Worm (Caenorhabditis elegans) whole organism, early embryonic: ENCODE data around the gene srsx-36.

Source experiments
- F13C5.2 ChIP-seq: sonication (generic microtip); optimal IDR thresholded peaks from 2 replicates; lab custom pipeline; 2017; ENCODE audit warnings: mild to moderate bottlenecking, missing genetic modification characterization, inconsistent platforms, missing compliant biosample characterization
- aly-1 ChIP-seq: sonication (generic microtip); optimal IDR thresholded peaks from 2 replicates; lab custom pipeline; 2016; ENCODE audit warnings: missing genetic modification characterization, missing compliant biosample characterization
- ama-1 ChIP-seq: fragments of 150-350 bp; optimal IDR thresholded peaks from 2 replicates; lab custom pipeline; 2014
- ets-7 ChIP-seq: sonication (generic microtip); optimal IDR thresholded peaks from 2 replicates; lab custom pipeline; 2016; ENCODE audit warnings: missing genotype, missing genetic modification characterization, missing compliant biosample characterization
- flt-1 ChIP-seq: fragments of 200-800 bp; sonication (Bioruptor generic); IDR thresholded peaks from 2 replicates; pipeline ENCODE4 v1.3.6; 2022; ENCODE audit warnings: missing genetic modification characterization, missing compliant biosample characterization
- hmbx-1 ChIP-seq: sonication (generic microtip); optimal IDR thresholded peaks from 2 replicates; lab custom pipeline; 2016; ENCODE audit warnings: mild to moderate bottlenecking, missing genetic modification characterization, missing compliant biosample characterization
- hmg-4 ChIP-seq: fragments of 200-800 bp; sonication (Bioruptor generic); optimal IDR thresholded peaks from 2 replicates; lab custom pipeline; 2018; ENCODE audit warnings: mild to moderate bottlenecking, missing genetic modification characterization, missing compliant biosample characterization
- hnd-1 ChIP-seq: sonication (generic microtip); optimal IDR thresholded peaks from 2 replicates; lab custom pipeline; 2016; ENCODE audit warnings: missing genetic modification characterization, missing compliant biosample characterization
- pes-1 ChIP-seq: fragments of 200-800 bp; sonication (Bioruptor generic); IDR thresholded peaks from 2 replicates; pipeline ENCODE4 v1.3.6; 2022; ENCODE audit warnings: missing genetic modification reagents, missing genetic modification characterization, missing compliant biosample characterization
- scrt-1 ChIP-seq: fragments of 200-800 bp; sonication (Bioruptor generic); IDR thresholded peaks from 2 replicates; pipeline ENCODE4 v1.3.6; 2022; ENCODE audit warnings: missing genetic modification characterization, missing compliant biosample characterization
- sea-1 ChIP-seq: fragments of 200-800 bp; sonication (Bioruptor generic); conservative IDR thresholded peaks from 2 replicates; pipeline ENCODE4 v1.3.6; 2022; ENCODE audit warnings: missing genetic modification characterization, missing compliant biosample characterization
- tbx-11 ChIP-seq: fragments of 200-800 bp; sonication (Bioruptor generic); IDR thresholded peaks from 2 replicates; pipeline ENCODE4 v1.3.6; 2022; ENCODE audit warnings: missing genetic modification characterization, missing compliant biosample characterization
- tbx-37 ChIP-seq: fragments of 200-800 bp; sonication (Bioruptor generic); conservative IDR thresholded peaks from 2 replicates; pipeline ENCODE4 v1.3.6; 2022; ENCODE audit warnings: missing genetic modification reagents, missing genetic modification characterization, missing compliant biosample characterization
- tra-4 ChIP-seq: sonication (generic microtip); optimal IDR thresholded peaks from 2 replicates; lab custom pipeline; 2017; ENCODE audit warnings: missing genetic modification characterization, missing compliant biosample characterization

ce11 chrV:15858292-15858691 is 48.8 kb upstream of the srsx-36 start, which contains the start of gene srh-148:
- TF ChIP-seq ama-1: no peak
- no peak for TF ChIP-seq pes-1 (GFP tag; lab: Robert Waterston, UW)
- TF ChIP-seq scrt-1: no peak
- TF ChIP-seq flt-1 (GFP tag; lab: Robert Waterston, UW): no peak
- TF ChIP-seq aly-1 (tag; lab: Kevin White, UChicago): no peak
- no peak for TF ChIP-seq tbx-37 (GFP tag; lab: Robert Waterston, UW)
- TF ChIP-seq tbx-11 (GFP tag; lab: Robert Waterston, UW): no peak
- TF ChIP-seq tra-4 (tag; lab: Kevin White, UChicago): no peak
- TF ChIP-seq hmbx-1: no peak
- TF ChIP-seq hmg-4: no peak
- no peak for TF ChIP-seq hnd-1 (tag; lab: Kevin White, UChicago)
- TF ChIP-seq F13C5.2 (tag; lab: Kevin White, UChicago): no peak
- TF ChIP-seq sea-1 (GFP tag; lab: Robert Waterston, UW): no peak
- TF ChIP-seq ets-7 (tag; lab: Kevin White, UChicago): no peak
